Fruit fly (Drosophila melanogaster) whole organism: ENCODE results near the gene CG7091.

Experiments
- CG8478 ChIP-seq: fragments of >200 bp; optimal IDR thresholded peaks from 2 replicates; lab custom pipeline; 2018; ENCODE audit warnings: inconsistent platforms
- pan ChIP-seq: fragments of >200 bp; optimal IDR thresholded peaks from 2 replicates; lab custom pipeline; 2017

DNA sequence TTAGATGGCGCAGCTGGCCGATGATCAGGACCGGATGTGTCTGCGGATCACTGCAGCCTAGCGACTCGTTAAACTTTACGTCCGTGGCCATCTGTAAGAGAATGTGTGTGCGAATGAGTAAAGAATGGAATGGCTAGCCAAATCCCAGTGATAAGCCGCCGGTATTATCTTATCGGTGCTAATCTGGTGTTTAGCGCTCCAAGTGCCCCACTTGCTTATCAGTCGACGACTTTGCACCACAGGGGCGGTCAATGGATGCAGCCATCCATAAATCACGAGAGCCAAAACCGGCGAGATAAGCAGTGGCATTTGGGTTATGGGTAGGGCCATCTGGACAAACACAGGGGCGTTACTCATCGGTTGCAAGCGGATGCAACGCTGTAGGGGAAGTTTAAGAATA lies 17.6 kb upstream of the CG7091 start:
- no peak for TF ChIP-seq CG8478
- TF ChIP-seq pan = no peak
